Fruit fly (Drosophila melanogaster): ENCODE data around the gene alphaTub84B.

The alphaTub84B gene

DNA sequence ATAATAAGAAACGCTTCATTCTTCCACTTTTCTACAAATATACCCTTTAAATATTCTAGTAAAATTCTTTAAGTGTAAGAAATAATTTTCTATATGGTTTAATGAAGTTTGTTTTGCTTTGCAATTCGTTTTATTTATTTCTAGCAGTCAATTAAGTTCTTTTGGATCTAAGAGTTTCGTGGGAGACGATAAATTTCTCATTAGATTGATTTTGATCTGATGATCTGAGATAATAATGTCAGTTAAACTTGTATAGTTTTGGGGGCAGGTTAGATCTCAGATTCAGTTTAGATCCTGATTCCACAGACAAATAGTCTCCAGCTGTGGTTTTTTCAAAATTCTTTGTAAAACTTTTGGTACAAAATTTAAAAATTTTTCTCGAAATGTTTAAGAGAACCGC, 27.4 kb upstream of the alphaTub84B start, which contains the start of gene dj:
TSS of gene dj (plus strand) at position 301 of the 400 bp plus-strand sequence.
- TF ChIP-seq Met (GFP tag; optimal IDR thresholded peaks at IDR 0.05) (no peak), CG9139 (GFP tag; optimal IDR thresholded peaks at IDR 0.05) (no peak), fd85E (GFP tag; optimal IDR thresholded peaks at IDR 0.05) (no peak), CG34406 (GFP tag; optimal IDR thresholded peaks at IDR 0.05) (no peak), CG3919 (GFP tag; optimal IDR thresholded peaks at IDR 0.05) (no peak), spab (GFP tag; optimal IDR thresholded peaks at IDR 0.05) (no peak), CG8319 (GFP tag; optimal IDR thresholded peaks at IDR 0.05) (no peak), CG11902 (GFP tag; optimal IDR thresholded peaks at IDR 0.05) (no peak), CG15336 (GFP tag; IDR thresholded peaks at IDR 0.05) (no peak), Blimp-1 (GFP tag; optimal IDR thresholded peaks at IDR 0.05) (no peak), CG6854 (GFP tag; optimal IDR thresholded peaks at IDR 0.05) (no peak), Hr39 (GFP tag; optimal IDR thresholded peaks at IDR 0.05) (no peak), eg (GFP tag; IDR thresholded peaks at IDR 0.05) (no peak), Gug (GFP tag; IDR thresholded peaks at IDR 0.05) (no peak), Sox102F (GFP tag; optimal IDR thresholded peaks at IDR 0.05) (no peak)

- TF ChIP-seq fd59A (GFP tag; optimal IDR thresholded peaks at IDR 0.05): no peak
- no peak for TF ChIP-seq CG7368 (GFP tag; optimal IDR thresholded peaks at IDR 0.05)
- no peak for TF ChIP-seq acj6 (GFP tag; optimal IDR thresholded peaks at IDR 0.05)
- TF ChIP-seq CG32006 (GFP tag; optimal IDR thresholded peaks at IDR 0.05): no peak
- no peak for TF ChIP-seq Sox15 (GFP tag; optimal IDR thresholded peaks at IDR 0.05)
- no peak for TF ChIP-seq cyc (GFP tag; optimal IDR thresholded peaks at IDR 0.05)
- no peak for TF ChIP-seq achi (GFP tag; optimal IDR thresholded peaks at IDR 0.05)
- no peak for TF ChIP-seq CG10669 (GFP tag; optimal IDR thresholded peaks at IDR 0.05)
- TF ChIP-seq CG8319 (GFP tag; optimal IDR thresholded peaks at IDR 0.05): no peak
- no peak for TF ChIP-seq Eip75B (GFP tag; optimal IDR thresholded peaks at IDR 0.05)
- TF ChIP-seq CG6854 (GFP tag; optimal IDR thresholded peaks at IDR 0.05): no peak
- TF ChIP-seq CG31627 (GFP tag; optimal IDR thresholded peaks at IDR 0.05): no peak
- TF ChIP-seq OdsH (GFP tag; optimal IDR thresholded peaks at IDR 0.05): no peak
- TF ChIP-seq Met (GFP tag; optimal IDR thresholded peaks at IDR 0.05): no peak
- no peak for TF ChIP-seq Eip93F (GFP tag; optimal IDR thresholded peaks at IDR 0.05)
- TF ChIP-seq spab (GFP tag; optimal IDR thresholded peaks at IDR 0.05): no peak
- no peak for TF ChIP-seq Hr38 (GFP tag; optimal IDR thresholded peaks at IDR 0.05)
- TF ChIP-seq CG11902 (GFP tag; optimal IDR thresholded peaks at IDR 0.05): no peak
- no peak for TF ChIP-seq Sox14 (GFP tag; optimal IDR thresholded peaks at IDR 0.05)
Observed at dm6 chr3R:7060467-7060866, 25.9 kb upstream of the alphaTub84B start, which contains the start of gene djl. Gene djl, plus strand, starts transcription at chr3R:7060767.

DNA sequence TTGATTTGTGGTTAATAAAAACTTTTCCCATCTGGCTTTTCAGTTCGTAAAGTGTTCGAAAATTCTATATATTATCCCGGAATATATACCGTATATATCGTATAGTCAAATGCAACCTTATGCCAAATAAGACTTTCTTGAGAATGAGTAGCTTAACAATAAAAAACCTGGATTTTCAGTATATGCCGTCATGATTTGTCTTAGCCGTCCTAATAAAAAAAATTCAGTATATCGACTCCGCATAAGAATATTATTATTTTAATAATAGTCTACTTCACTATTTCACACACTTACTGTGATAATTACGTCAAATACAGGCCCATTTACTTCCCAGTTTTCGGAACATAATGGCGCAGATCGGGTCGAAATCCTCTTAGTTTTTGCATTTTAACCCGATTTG, 24.5 kb upstream of the alphaTub84B start, which contains the start of gene Mst84B:
TSS of gene Mst84B (plus strand) at position 301 of the 400 bp plus-strand sequence.
- TF ChIP-seq Smox (GFP tag; optimal IDR thresholded peaks at IDR 0.05) (no peak), CG6792 (GFP tag; optimal IDR thresholded peaks at IDR 0.05) (no peak), CG8319 (GFP tag; optimal IDR thresholded peaks at IDR 0.05) (no peak), fkh (GFP tag; optimal IDR thresholded peaks at IDR 0.05) (no peak), Sox14 (GFP tag; optimal IDR thresholded peaks at IDR 0.05) (no peak), CG10631 (GFP tag; optimal IDR thresholded peaks at IDR 0.05) (no peak)

dm6 chr3R:7066267-7066666, 20.1 kb upstream of the alphaTub84B start:
- TF ChIP-seq CG8319 (GFP tag; optimal IDR thresholded peaks at IDR 0.05) (peak; percentile 25), vri (GFP tag; optimal IDR thresholded peaks at IDR 0.05) (peak; percentile 26), CG34406 (GFP tag; optimal IDR thresholded peaks at IDR 0.05) (no peak), Blimp-1 (GFP tag; optimal IDR thresholded peaks at IDR 0.05) (no peak), CG8632 (GFP tag; optimal IDR thresholded peaks at IDR 0.05) (no peak), svp (GFP tag) (peak; percentile 68), Eip93F (GFP tag; optimal IDR thresholded peaks at IDR 0.05) (no peak), Sox102F (GFP tag; optimal IDR thresholded peaks at IDR 0.05) (no peak)

Data from whole organism, prepupa.